Worm (Caenorhabditis elegans): Measurements from ENCODE around the gene ugt-22.

DNA sequence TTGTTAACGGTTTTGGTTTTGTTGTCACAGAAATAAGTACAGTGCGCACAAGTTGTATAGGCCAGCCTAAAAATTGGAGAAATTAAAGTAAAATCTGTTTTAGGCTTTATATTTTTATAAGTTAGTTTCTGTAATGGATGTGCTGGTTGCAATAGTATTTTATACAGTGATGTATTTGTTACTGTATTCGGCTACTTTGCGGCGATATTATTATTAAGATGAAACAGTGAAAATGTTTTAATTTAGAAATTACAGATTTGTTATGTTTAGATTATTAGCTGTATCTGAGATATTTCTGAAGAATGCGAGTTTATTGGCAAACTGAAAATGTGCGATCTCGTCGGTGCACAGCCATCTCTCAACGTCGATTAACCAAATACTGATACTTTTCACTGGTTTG lies 8.5 kb downstream of the ugt-22 start, which contains the start of gene ule-4:
- TF ChIP-seq him-1 (tag; optimal IDR thresholded peaks at IDR 0.05), result no peak
- TF ChIP-seq dao-5 (tag; optimal IDR thresholded peaks at IDR 0.05), result no peak

All from whole organism, L4/young adult.